Worm (Caenorhabditis elegans) whole organism, dauer: ENCODE results near the gene Y105C5A.1274.
"Not testable (repeated sequence)": the region's sequence is repeated elsewhere in the genome, so short reads cannot be mapped to it uniquely, and the experiment has no call there.

Source experiments
- unc-62 ChIP-seq: sonication (generic microtip); optimal IDR thresholded peaks from 2 replicates; lab custom pipeline; 2017; ENCODE audit warnings: missing biosample characterization, missing genetic modification reagents, missing genetic modification characterization

Gene Y105C5A.1274

ce11 chrIV:15634240-15634789 lies at the start of gene Y105C5A.1274:
Y105C5A.1274 (plus strand) TSS chrIV:15634739.
- not testable (repeated sequence) for TF ChIP-seq unc-62 (GFP tag; lab: Kevin White, UChicago)

- no peak for TF ChIP-seq unc-62 (GFP tag; lab: Kevin White, UChicago)
Observed at ce11 chrIV:15588879-15589278, 45.7 kb upstream of the Y105C5A.1274 start.

- not testable (repeated sequence) for TF ChIP-seq unc-62 (GFP tag; lab: Kevin White, UChicago)
Observed at ce11 chrIV:15590397-15590796, 44.1 kb upstream of the Y105C5A.1274 start, which contains the start of gene abu-5. abu-5 (plus strand) TSS chrIV:15590697.

ce11 chrIV:15591975-15592374 lies 42.6 kb upstream of the Y105C5A.1274 start:
- no peak for TF ChIP-seq unc-62 (GFP tag; lab: Kevin White, UChicago)

- TF ChIP-seq unc-62 (GFP tag; lab: Kevin White, UChicago), result no peak
Observed at ce11 chrIV:15593078-15593477, 41.5 kb upstream of the Y105C5A.1274 start.

ce11 chrIV:15594935-15595620 lies 39.5 kb upstream of the Y105C5A.1274 start, which contains the start of the genes pqn-78 and pqn-79:
pqn-78 (minus strand) TSS chrIV:15595035.
pqn-79 (plus strand) TSS chrIV:15595570.
- TF ChIP-seq unc-62 (GFP tag; lab: Kevin White, UChicago), result not testable (repeated sequence)

ce11 chrIV:15604194-15604593 lies 30.3 kb upstream of the Y105C5A.1274 start:
- no peak for TF ChIP-seq unc-62 (GFP tag; lab: Kevin White, UChicago)

ce11 chrIV:15606396-15606795 lies 28.1 kb upstream of the Y105C5A.1274 start:
- TF ChIP-seq unc-62 (GFP tag; lab: Kevin White, UChicago), result no peak

- TF ChIP-seq unc-62 (GFP tag; lab: Kevin White, UChicago), result no peak
Observed at ce11 chrIV:15613141-15613540, 21.4 kb upstream of the Y105C5A.1274 start.

- no peak for TF ChIP-seq unc-62 (GFP tag; lab: Kevin White, UChicago)
Observed at ce11 chrIV:15616971-15617370, 17.6 kb upstream of the Y105C5A.1274 start, which contains the start of gene Y105C5A.8. Y105C5A.8 (minus strand) TSS chrIV:15617071.

- TF ChIP-seq unc-62 (GFP tag; lab: Kevin White, UChicago), result no peak
Observed at ce11 chrIV:15617667-15618066, 16.9 kb upstream of the Y105C5A.1274 start.

ce11 chrIV:15631217-15631616 lies 3.3 kb upstream of the Y105C5A.1274 start, which contains the start of gene Y105C5A.9:
Y105C5A.9 (plus strand) TSS chrIV:15631517.
- TF ChIP-seq unc-62 (GFP tag; lab: Kevin White, UChicago), result no peak

- not testable (repeated sequence) for TF ChIP-seq unc-62 (GFP tag; lab: Kevin White, UChicago)
Observed at ce11 chrIV:15635462-15635861, 923 bp downstream of the Y105C5A.1274 start, which contains the start of gene Y105C5A.10. Y105C5A.10 (plus strand) TSS chrIV:15635762.

ce11 chrIV:15639223-15639622 lies 4.7 kb downstream of the Y105C5A.1274 start:
- no peak for TF ChIP-seq unc-62 (GFP tag; lab: Kevin White, UChicago)

ce11 chrIV:15640852-15641251 lies 6.3 kb downstream of the Y105C5A.1274 start, which contains the start of gene Y105C5A.13:
Y105C5A.13 (plus strand) TSS chrIV:15641231.
- TF ChIP-seq unc-62 (GFP tag; lab: Kevin White, UChicago), result no peak

ce11 chrIV:15641699-15642098 lies 7.2 kb downstream of the Y105C5A.1274 start, which contains the start of gene Y105C5A.12:
Y105C5A.12 (minus strand) TSS chrIV:15641799.
- TF ChIP-seq unc-62 (GFP tag; lab: Kevin White, UChicago), result not testable (repeated sequence)
